Worm (Caenorhabditis elegans) whole organism, L4 larva: ENCODE data around the gene ZK1236.1.

Experiments used
- F10B5.3 ChIP-seq: sonication (generic microtip); optimal IDR thresholded peaks from 2 replicates; lab custom pipeline; 2016; ENCODE audit warnings: mild to moderate bottlenecking, missing genetic modification characterization, missing compliant biosample characterization
- F37D6.2 ChIP-seq: sonication (generic microtip); optimal IDR thresholded peaks from 2 replicates; lab custom pipeline; 2016; ENCODE audit warnings: mild to moderate bottlenecking, missing genetic modification characterization, missing compliant biosample characterization
- F49E8.2 ChIP-seq: sonication (generic microtip); optimal IDR thresholded peaks from 2 replicates; lab custom pipeline; 2016; ENCODE audit warnings: missing compliant biosample characterization, mild to moderate bottlenecking, missing genetic modification characterization, borderline replicate concordance
- Y105C5A.15 ChIP-seq: fragments of 200-800 bp; sonication (Bioruptor generic); IDR thresholded peaks from 2 replicates; pipeline ENCODE4 v1.3.6; 2022; ENCODE audit warnings: missing genetic modification characterization, missing compliant biosample characterization
- aha-1 ChIP-seq: fragments of 150-350 bp; peaks from one replicate; lab custom pipeline; 2014; ENCODE audit warnings: missing biosample characterization, missing genetic modification characterization
- ceh-20 ChIP-seq: fragments of 200-800 bp; sonication (Bioruptor generic); IDR thresholded peaks from 2 replicates; pipeline ENCODE4 v1.3.6; 2022; ENCODE audit warnings: missing genetic modification reagents, missing genetic modification characterization, missing compliant biosample characterization
- ceh-32 ChIP-seq: sonication (generic microtip); optimal IDR thresholded peaks from 2 replicates; lab custom pipeline; 2016; ENCODE audit warnings: mild to moderate bottlenecking, missing genetic modification characterization, missing compliant biosample characterization; ENCODE audit not compliant: poor library complexity
- ceh-82 ChIP-seq: sonication (generic microtip); optimal IDR thresholded peaks from 2 replicates; lab custom pipeline; 2017; ENCODE audit warnings: missing biosample characterization, missing genetic modification characterization
- cey-2 ChIP-seq: sonication (generic microtip); optimal IDR thresholded peaks from 3 replicates; lab custom pipeline; 2017; ENCODE audit warnings: missing genetic modification characterization, mild to moderate bottlenecking, missing compliant biosample characterization, antibody characterized with exemption, borderline replicate concordance; ENCODE audit not compliant: insufficient read depth
- daf-19 ChIP-seq: fragments of 200-800 bp; sonication (Bioruptor generic); conservative IDR thresholded peaks from 2 replicates; pipeline ENCODE4 v1.3.6; 2022; ENCODE audit warnings: missing genetic modification characterization, missing compliant biosample characterization
- daf-8 ChIP-seq: fragments of 200-800 bp; sonication (Bioruptor generic); IDR thresholded peaks from 2 replicates; pipeline ENCODE4 v1.3.6; 2022; ENCODE audit warnings: missing genetic modification characterization, missing compliant biosample characterization
- dmd-8 ChIP-seq: fragments of 200-800 bp; sonication (Bioruptor generic); IDR thresholded peaks from 2 replicates; pipeline ENCODE4 v1.3.6; 2022; ENCODE audit warnings: missing genetic modification characterization, missing compliant biosample characterization
- dpl-1 ChIP-seq: fragments of 150-350 bp; optimal IDR thresholded peaks from 2 replicates; lab custom pipeline; 2014; ENCODE audit warnings: missing biosample characterization, missing genetic modification reagents, missing genetic modification characterization
- dve-1 ChIP-seq: sonication (generic microtip); optimal IDR thresholded peaks from 2 replicates; lab custom pipeline; 2017; ENCODE audit warnings: antibody characterized with exemption, mild to moderate bottlenecking, missing genetic modification characterization, missing compliant biosample characterization; ENCODE audit not compliant: insufficient read depth
- gei-8 ChIP-seq: fragments of 200-800 bp; sonication (Bioruptor generic); optimal IDR thresholded peaks from 2 replicates; lab custom pipeline; 2018; ENCODE audit warnings: mild to moderate bottlenecking, missing genetic modification characterization, missing compliant biosample characterization
- lim-7 ChIP-seq: fragments of 200-800 bp; sonication (Bioruptor generic); IDR thresholded peaks from 2 replicates; pipeline ENCODE4 v1.3.6; 2022; ENCODE audit warnings: missing genetic modification characterization, missing compliant biosample characterization
- lin-1 ChIP-seq: fragments of 200-800 bp; sonication (Bioruptor generic); IDR thresholded peaks from 2 replicates; pipeline ENCODE4 v1.3.6; 2022; ENCODE audit warnings: missing genetic modification reagents, missing genetic modification characterization, missing compliant biosample characterization
- lin-15B ChIP-seq: fragments of 150-350 bp; sonication (generic microtip); optimal IDR thresholded peaks from 3 replicates; lab custom pipeline; 2014; ENCODE audit warnings: missing biosample characterization, missing genetic modification characterization
- lin-29 ChIP-seq: fragments of 200-800 bp; sonication (Bioruptor generic); IDR thresholded peaks from 2 replicates; pipeline ENCODE4 v1.3.6; 2022; ENCODE audit warnings: missing genetic modification reagents, missing genetic modification characterization, missing compliant biosample characterization
- lsy-2 ChIP-seq, 2 experiments: fragments of 150-350 bp in 1 of 2; sonication (generic microtip) in 1 of 2; optimal IDR thresholded peaks; 2 replicates each; lab custom pipeline; 2014 to 2017; ENCODE audit warnings: missing biosample characterization in 2 of 2, missing genetic modification characterization in 2 of 2
- madf-9 ChIP-seq: fragments of 200-800 bp; sonication (Bioruptor generic); conservative IDR thresholded peaks from 2 replicates; pipeline ENCODE4 v1.3.6; 2022; ENCODE audit warnings: missing genetic modification reagents, missing genetic modification characterization, missing compliant biosample characterization
- mdt-29 ChIP-seq: fragments of 200-800 bp; sonication (Bioruptor generic); IDR thresholded peaks from 2 replicates; pipeline ENCODE4 v1.3.6; 2022; ENCODE audit warnings: missing genetic modification reagents, missing genetic modification characterization, missing compliant biosample characterization
- mes-2 ChIP-seq: sonication (generic microtip); optimal IDR thresholded peaks from 2 replicates; lab custom pipeline; 2016; ENCODE audit warnings: missing genotype, mild to moderate bottlenecking, missing genetic modification characterization, missing compliant biosample characterization; ENCODE audit not compliant: poor library complexity, severe bottlenecking
- nhr-10 ChIP-seq: fragments of 150-350 bp; optimal IDR thresholded peaks from 2 replicates; lab custom pipeline; 2014; ENCODE audit warnings: missing biosample characterization, missing genetic modification characterization
- nhr-237 ChIP-seq: sonication (generic microtip); optimal IDR thresholded peaks from 2 replicates; lab custom pipeline; 2017; ENCODE audit warnings: missing biosample characterization, missing genetic modification characterization
- nhr-25 ChIP-seq: sonication (generic microtip); optimal IDR thresholded peaks from 2 replicates; lab custom pipeline; 2017; ENCODE audit warnings: missing genetic modification characterization, mild to moderate bottlenecking, missing compliant biosample characterization, antibody characterized with exemption, moderate library complexity, borderline replicate concordance; ENCODE audit not compliant: insufficient read depth
- nhr-28 ChIP-seq: fragments of 150-350 bp; optimal IDR thresholded peaks from 2 replicates; lab custom pipeline; 2014; ENCODE audit warnings: missing biosample characterization, missing genetic modification characterization
- nhr-48 ChIP-seq: sonication (generic microtip); optimal IDR thresholded peaks from 2 replicates; lab custom pipeline; 2016; ENCODE audit warnings: mild to moderate bottlenecking, missing genetic modification characterization, missing compliant biosample characterization
- nhr-6 ChIP-seq: fragments of 150-350 bp; optimal IDR thresholded peaks from 2 replicates; lab custom pipeline; 2014; ENCODE audit warnings: missing biosample characterization, missing genetic modification characterization
- pha-4 ChIP-seq, 2 experiments: fragments of 150-350 bp in 1 of 2; fragments of 200-800 bp in 1 of 2; sonication (Bioruptor generic) in 1 of 2; IDR thresholded peaks in 1 of 2; optimal IDR thresholded peaks in 1 of 2; 2 replicates each; pipeline versions ENCODE4 v1.3.6 to Lab custom; 2014 to 2022; ENCODE audit warnings: missing genetic modification characterization in 2 of 2, missing genetic modification reagents in 2 of 2, missing biosample characterization in 1 of 2, missing compliant biosample characterization in 1 of 2
- php-3 ChIP-seq: fragments of 200-800 bp; sonication (Bioruptor generic); IDR thresholded peaks from 2 replicates; pipeline ENCODE4 v1.3.6; 2022; ENCODE audit warnings: missing genetic modification reagents, missing genetic modification characterization, missing compliant biosample characterization
- saeg-2 ChIP-seq: fragments of 200-800 bp; sonication (Bioruptor generic); IDR thresholded peaks from 2 replicates; pipeline ENCODE4 v1.3.6; 2022; ENCODE audit warnings: missing genetic modification reagents, missing genetic modification characterization, missing compliant biosample characterization
- sdz-12 ChIP-seq: fragments of 200-800 bp; sonication (Bioruptor generic); optimal IDR thresholded peaks from 2 replicates; lab custom pipeline; 2018; ENCODE audit warnings: mild to moderate bottlenecking, missing genetic modification characterization, missing compliant biosample characterization
- snpc-1.2 ChIP-seq: fragments of 200-800 bp; sonication (Bioruptor generic); IDR thresholded peaks from 2 replicates; pipeline ENCODE4 v1.3.6; 2022; ENCODE audit warnings: missing genetic modification reagents, missing genetic modification characterization, missing compliant biosample characterization
- snpc-4 ChIP-seq: fragments of 150-350 bp; optimal IDR thresholded peaks from 2 replicates; lab custom pipeline; 2014; ENCODE audit warnings: missing biosample characterization, missing genetic modification characterization
- tra-1 ChIP-seq: fragments of 200-800 bp; sonication (Bioruptor generic); IDR thresholded peaks from 2 replicates; pipeline ENCODE4 v1.3.6; 2022; ENCODE audit warnings: missing genetic modification reagents, missing genetic modification characterization, missing compliant biosample characterization
- unc-130 ChIP-seq: sonication (generic microtip); optimal IDR thresholded peaks from 2 replicates; lab custom pipeline; 2016; ENCODE audit warnings: missing genetic modification reagents, missing genetic modification characterization, missing compliant biosample characterization
- unc-62 ChIP-seq, 3 experiments: fragments of 150-350 bp in 1 of 3; sonication (generic microtip); optimal IDR thresholded peaks in 2 of 3; peaks in 1 of 3; 1 replicate in 1 of 3; 2 replicates in 2 of 3; lab custom pipeline; 2014 to 2017; ENCODE audit warnings: missing biosample characterization in 3 of 3, missing genetic modification characterization in 3 of 3, missing genetic modification reagents in 3 of 3, missing genotype in 1 of 3
- vab-7 ChIP-seq: fragments of 200-800 bp; sonication (Bioruptor generic); IDR thresholded peaks from 2 replicates; pipeline ENCODE4 v1.3.6; 2022; ENCODE audit warnings: missing genetic modification reagents, missing genetic modification characterization, missing compliant biosample characterization
- zfp-3 ChIP-seq: fragments of 200-800 bp; sonication (Bioruptor generic); conservative IDR thresholded peaks from 2 replicates; pipeline ENCODE4 v1.3.6; 2022; ENCODE audit warnings: missing genetic modification reagents, missing genetic modification characterization, missing compliant biosample characterization
- ztf-11 ChIP-seq: fragments of 150-350 bp; optimal IDR thresholded peaks from 2 replicates; lab custom pipeline; 2014; ENCODE audit warnings: missing biosample characterization, missing genetic modification characterization
- ztf-7 ChIP-seq: fragments of 150-350 bp; optimal IDR thresholded peaks from 2 replicates; lab custom pipeline; 2014; ENCODE audit warnings: missing biosample characterization, missing genetic modification characterization

Gene ZK1236.1

DNA sequence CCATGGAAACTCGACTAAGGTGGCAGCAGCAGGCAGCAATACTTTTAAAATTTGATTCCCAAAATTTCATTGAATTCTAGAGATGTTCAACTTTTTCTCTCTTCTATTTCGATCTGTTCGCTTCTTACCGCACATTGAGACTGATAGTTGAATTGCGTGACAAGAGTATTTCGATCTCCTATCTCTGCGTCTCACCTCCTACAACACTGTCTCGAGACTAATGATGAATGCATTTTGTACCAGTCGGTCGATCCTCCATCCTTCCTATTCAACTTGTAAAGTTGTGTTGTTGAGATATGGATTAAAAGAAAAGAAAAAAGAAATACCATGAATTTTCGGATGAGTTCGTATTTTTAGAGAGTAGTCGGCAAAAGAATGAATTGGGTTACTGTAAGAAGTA lies 22.1 kb downstream of the ZK1236.1 start:
- no peak for TF ChIP-seq Y105C5A.15 (GFP tag; lab: Robert Waterston, UW)
- no peak for TF ChIP-seq daf-8 (GFP tag; lab: Robert Waterston, UW)
- TF ChIP-seq dve-1, result no peak
- TF ChIP-seq nhr-48 (tag; lab: Kevin White, UChicago), result no peak
- no peak for TF ChIP-seq saeg-2 (GFP tag; lab: Robert Waterston, UW)
- TF ChIP-seq F37D6.2 (tag; lab: Kevin White, UChicago), result no peak
- TF ChIP-seq ztf-11 (tag; lab: Kevin White, UChicago), result no peak
- no peak for TF ChIP-seq sdz-12 (GFP tag; lab: Kevin White, UChicago)
- TF ChIP-seq nhr-25 (tag; lab: Kevin White, UChicago), result no peak
- no peak for TF ChIP-seq unc-130 (GFP tag; lab: Kevin White, UChicago)
- no peak for TF ChIP-seq ztf-7 (tag; lab: Kevin White, UChicago)
- no peak for TF ChIP-seq F49E8.2 (tag; lab: Kevin White, UChicago)
- TF ChIP-seq lin-29 (GFP tag; lab: Robert Waterston, UW), result no peak
- no peak for TF ChIP-seq lin-15B (tag; lab: Kevin White, UChicago)
- TF ChIP-seq gei-8, result no peak
- TF ChIP-seq nhr-28 (tag; lab: Kevin White, UChicago), result no peak
- no peak for TF ChIP-seq dpl-1 (GFP tag; lab: Kevin White, UChicago)
- TF ChIP-seq ceh-32, result no peak
- TF ChIP-seq lin-1 (GFP tag; lab: Robert Waterston, UW), result no peak

DNA sequence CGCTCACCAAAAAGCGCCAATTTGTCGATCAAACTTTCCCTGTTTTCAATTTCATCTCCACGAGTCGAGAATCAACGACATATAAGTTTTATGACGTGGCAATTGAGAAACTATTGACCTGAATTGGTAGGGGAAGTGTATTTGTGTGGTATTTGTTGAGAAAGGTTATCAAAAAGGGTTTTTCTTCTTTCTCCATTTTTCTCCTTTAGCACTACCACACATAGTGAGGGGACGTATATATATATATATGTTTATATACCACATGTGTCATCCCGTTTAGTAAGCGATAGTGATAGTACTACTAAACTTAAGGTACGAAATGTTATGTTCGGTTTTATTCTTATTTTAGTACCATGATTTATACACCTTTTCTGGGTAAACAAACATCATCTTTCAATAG lies 28.5 kb downstream of the ZK1236.1 start:
- peak; percentile 69 for TF ChIP-seq aha-1 (tag; lab: Kevin White, UChicago)
- TF ChIP-seq zfp-3 (GFP tag; lab: Robert Waterston, UW), result no peak
- TF ChIP-seq lim-7 (GFP tag; lab: Robert Waterston, UW), result no peak
- no peak for TF ChIP-seq pha-4 (GFP tag; IDR thresholded peaks at IDR 0.05; lab: Robert Waterston, UW)
- TF ChIP-seq pha-4 (tag; optimal IDR thresholded peaks at IDR 0.05; lab: Kevin White, UChicago), result no peak
- no peak for TF ChIP-seq daf-8 (GFP tag; lab: Robert Waterston, UW)

- TF ChIP-seq snpc-4 (tag; lab: Kevin White, UChicago) (no peak), lsy-2 (tag; optimal IDR thresholded peaks at IDR 0.05; lab: Kevin White, UChicago) (peak in 1 of 2 experiments; percentile 77)
Measured at ce11 chrIII:8461410-8461809, 32.3 kb downstream of the ZK1236.1 start.

DNA sequence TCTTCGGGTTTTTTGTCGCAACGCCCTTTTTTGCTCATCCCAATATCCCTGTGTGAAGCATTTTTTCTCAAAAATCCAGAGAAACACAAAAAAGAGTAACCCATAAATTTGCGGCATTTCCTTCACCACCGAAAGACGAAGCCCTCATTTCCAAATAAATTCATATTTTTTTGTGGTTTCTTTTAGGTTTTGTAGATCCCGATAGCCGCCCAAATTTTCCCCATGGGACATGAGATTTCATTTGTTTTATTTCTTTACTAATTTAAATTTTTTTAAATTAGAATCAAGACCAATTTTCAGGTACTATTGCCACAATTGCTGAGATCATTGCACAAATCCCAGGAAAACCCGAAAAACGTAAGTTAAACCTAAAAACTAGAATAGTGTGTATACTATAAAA lies 37.6 kb downstream of the ZK1236.1 start, which contains the start of gene mig-39:
Gene mig-39, plus strand, starts transcription at position 301 of the 400 bp plus-strand sequence.
- no peak for TF ChIP-seq snpc-1.2
- TF ChIP-seq cey-2 (tag; lab: Kevin White, UChicago), result no peak

ce11 chrIII:8467520-8467919 lies 38.4 kb downstream of the ZK1236.1 start:
- peak; percentile 90 for TF ChIP-seq aha-1 (tag; lab: Kevin White, UChicago)
- TF ChIP-seq ceh-20, result no peak
- TF ChIP-seq unc-62 (GFP tag; optimal IDR thresholded peaks at IDR 0.05 in 1 of 2; lab: Kevin White, UChicago), result peak in 1 of 2 experiments; percentile 81
- no peak for TF ChIP-seq unc-62 (tag; optimal IDR thresholded peaks at IDR 0.05; lab: Kevin White, UChicago)
- no peak for TF ChIP-seq nhr-237 (tag; lab: Kevin White, UChicago)

- TF ChIP-seq vab-7 (GFP tag; lab: Robert Waterston, UW) (0 out of 2 replicates have a peak, but pooled peaks have one; percentile 32), F10B5.3 (tag; lab: Kevin White, UChicago) (no peak), mes-2 (no peak), nhr-6 (tag; lab: Kevin White, UChicago) (no peak), mdt-29 (GFP tag; lab: Robert Waterston, UW) (no peak), daf-19 (GFP tag; lab: Robert Waterston, UW) (no peak), ceh-82 (tag; lab: Kevin White, UChicago) (no peak), dmd-8 (GFP tag; lab: Robert Waterston, UW) (peak; percentile 75), nhr-10 (tag; lab: Kevin White, UChicago) (no peak), tra-1 (GFP tag; lab: Robert Waterston, UW) (no peak), madf-9 (GFP tag; lab: Robert Waterston, UW) (no peak), php-3 (GFP tag; lab: Robert Waterston, UW) (no peak), ceh-20 (no peak)
Measured at ce11 chrIII:8473292-8473691, 44.2 kb downstream of the ZK1236.1 start.
